Worm (Caenorhabditis elegans) whole organism, mixed stage, embryonic: ENCODE results near the gene K02G10.15.

Experiments
- M03D4.4 ChIP-seq: sonication (generic microtip); optimal IDR thresholded peaks from 2 replicates; lab custom pipeline; 2017; ENCODE audit warnings: mild to moderate bottlenecking, missing genetic modification characterization, missing compliant biosample characterization
- bed-3 ChIP-seq: fragments of 200-800 bp; sonication (Bioruptor generic); optimal IDR thresholded peaks from 3 replicates; lab custom pipeline; 2018; ENCODE audit warnings: mild to moderate bottlenecking, missing genetic modification characterization, moderate library complexity, missing compliant biosample characterization
- blmp-1 ChIP-seq: fragments of 150-350 bp; optimal IDR thresholded peaks from 2 replicates; lab custom pipeline; 2014; ENCODE audit warnings: missing biosample characterization, missing genetic modification characterization
- ceh-39 ChIP-seq: fragments of 150-350 bp; optimal IDR thresholded peaks from 2 replicates; lab custom pipeline; 2014; ENCODE audit warnings: missing biosample characterization, missing genetic modification characterization
- ceh-43 ChIP-seq: fragments of 200-800 bp; sonication (Bioruptor generic); optimal IDR thresholded peaks from 2 replicates; lab custom pipeline; 2018; ENCODE audit warnings: mild to moderate bottlenecking, missing genetic modification characterization, moderate library complexity, missing compliant biosample characterization
- ceh-83 ChIP-seq: fragments of 200-800 bp; sonication (Bioruptor generic); optimal IDR thresholded peaks from 2 replicates; lab custom pipeline; 2018; ENCODE audit warnings: mild to moderate bottlenecking, missing genetic modification characterization, missing compliant biosample characterization
- ces-1 ChIP-seq: fragments of 150-350 bp; optimal IDR thresholded peaks from 2 replicates; lab custom pipeline; 2014; ENCODE audit warnings: missing biosample characterization, missing genetic modification reagents, missing genetic modification characterization
- cnd-1 ChIP-seq: fragments of 200-800 bp; sonication (Bioruptor generic); optimal IDR thresholded peaks from 2 replicates; lab custom pipeline; 2018; ENCODE audit warnings: mild to moderate bottlenecking, missing genetic modification characterization, missing compliant biosample characterization
- drap-1 ChIP-seq: fragments of 200-800 bp; sonication (Bioruptor generic); optimal IDR thresholded peaks from 3 replicates; lab custom pipeline; 2018; ENCODE audit warnings: mild to moderate bottlenecking, missing genetic modification characterization, missing compliant biosample characterization
- elt-1 ChIP-seq: sonication (generic microtip); optimal IDR thresholded peaks from 2 replicates; lab custom pipeline; 2017; ENCODE audit warnings: missing genetic modification characterization, mild to moderate bottlenecking, missing compliant biosample characterization, antibody characterized with exemption, moderate library complexity, borderline replicate concordance; ENCODE audit not compliant: insufficient read depth
- flh-1 ChIP-seq: fragments of 200-800 bp; sonication (Bioruptor generic); optimal IDR thresholded peaks from 2 replicates; lab custom pipeline; 2018; ENCODE audit warnings: mild to moderate bottlenecking, missing genetic modification characterization, moderate library complexity, missing compliant biosample characterization
- ham-2 ChIP-seq: fragments of 200-800 bp; sonication (Bioruptor generic); optimal IDR thresholded peaks from 2 replicates; lab custom pipeline; 2018; ENCODE audit warnings: mild to moderate bottlenecking, missing genetic modification characterization, missing compliant biosample characterization
- lin-13 ChIP-seq: fragments of 150-350 bp; optimal IDR thresholded peaks from 2 replicates; lab custom pipeline; 2014; ENCODE audit warnings: missing biosample characterization, missing genetic modification characterization
- lin-32 ChIP-seq: fragments of 200-800 bp; sonication (Bioruptor generic); optimal IDR thresholded peaks from 2 replicates; lab custom pipeline; 2018; ENCODE audit warnings: mild to moderate bottlenecking, missing genetic modification characterization, missing compliant biosample characterization
- lsy-2 ChIP-seq: fragments of 150-350 bp; optimal IDR thresholded peaks from 2 replicates; lab custom pipeline; 2014; ENCODE audit warnings: missing biosample characterization, missing genetic modification characterization
- mab-5 ChIP-seq: fragments of 150-350 bp; optimal IDR thresholded peaks from 2 replicates; lab custom pipeline; 2014; ENCODE audit warnings: missing biosample characterization, missing genetic modification characterization
- nhr-12 ChIP-seq: fragments of 150-350 bp; optimal IDR thresholded peaks from 2 replicates; lab custom pipeline; 2014; ENCODE audit warnings: missing biosample characterization, missing genetic modification characterization
- nhr-237 ChIP-seq: fragments of 150-350 bp; optimal IDR thresholded peaks from 2 replicates; lab custom pipeline; 2014; ENCODE audit warnings: missing biosample characterization, missing genetic modification characterization
- nhr-28 ChIP-seq: fragments of 150-350 bp; optimal IDR thresholded peaks from 2 replicates; lab custom pipeline; 2014; ENCODE audit warnings: missing biosample characterization, missing genetic modification characterization
- pha-4 ChIP-seq: fragments of 150-350 bp; optimal IDR thresholded peaks from 2 replicates; lab custom pipeline; 2018; ENCODE audit warnings: missing biosample characterization, missing genetic modification reagents, missing genetic modification characterization
- sem-2 ChIP-seq: fragments of 200-800 bp; sonication (Bioruptor generic); optimal IDR thresholded peaks from 2 replicates; lab custom pipeline; 2018; ENCODE audit warnings: mild to moderate bottlenecking, missing genetic modification characterization, missing compliant biosample characterization
- snpc-4 ChIP-seq: fragments of 150-350 bp; optimal IDR thresholded peaks from 2 replicates; lab custom pipeline; 2014; ENCODE audit warnings: missing biosample characterization, missing genetic modification characterization
- sptf-1 ChIP-seq: sonication (generic microtip); optimal IDR thresholded peaks from 2 replicates; lab custom pipeline; 2017; ENCODE audit warnings: mild to moderate bottlenecking, missing genetic modification characterization, moderate library complexity, missing compliant biosample characterization
- tbx-8 ChIP-seq: fragments of 200-800 bp; sonication (Bioruptor generic); optimal IDR thresholded peaks from 2 replicates; lab custom pipeline; 2018; ENCODE audit warnings: mild to moderate bottlenecking, missing genetic modification characterization, moderate library complexity, missing compliant biosample characterization
- unc-120 ChIP-seq: sonication (generic microtip); optimal IDR thresholded peaks from 2 replicates; lab custom pipeline; 2017; ENCODE audit warnings: missing genetic modification characterization, missing compliant biosample characterization; ENCODE audit not compliant: poor library complexity, severe bottlenecking
- unc-39 ChIP-seq: fragments of 150-350 bp; optimal IDR thresholded peaks from 2 replicates; lab custom pipeline; 2014; ENCODE audit warnings: missing biosample characterization, missing genetic modification characterization
- unc-62 ChIP-seq: fragments of 150-350 bp; optimal IDR thresholded peaks from 2 replicates; lab custom pipeline; 2014; ENCODE audit warnings: missing biosample characterization, missing genetic modification reagents, missing genetic modification characterization
- zip-8 ChIP-seq: fragments of 150-350 bp; optimal IDR thresholded peaks from 2 replicates; lab custom pipeline; 2014; ENCODE audit warnings: missing biosample characterization, missing genetic modification characterization

The K02G10.15 gene

ce11 chrX:4682616-4683015 lies at the start of gene K02G10.15:
Gene K02G10.15, minus strand, starts transcription at chrX:4682716.
- TF ChIP-seq flh-1 (GFP tag; lab: Kevin White, UChicago) (no peak), unc-120 (tag; lab: Kevin White, UChicago) (no peak), ceh-39 (tag; lab: Kevin White, UChicago) (no peak), lin-32 (GFP tag; lab: Kevin White, UChicago) (no peak), nhr-237 (no peak), ham-2 (GFP tag; lab: Kevin White, UChicago) (no peak), drap-1 (GFP tag; lab: Kevin White, UChicago) (no peak), ces-1 (GFP tag; lab: Kevin White, UChicago) (no peak), ceh-83 (no peak), cnd-1 (tag; lab: Kevin White, UChicago) (no peak), tbx-8 (GFP tag; lab: Kevin White, UChicago) (no peak), snpc-4 (tag; lab: Kevin White, UChicago) (no peak)

ce11 chrX:4727388-4727787 lies 44.9 kb upstream of the K02G10.15 start, which contains the start of gene acc-3:
Gene acc-3, minus strand, starts transcription at chrX:4727488.
- TF ChIP-seq snpc-4 (tag; lab: Kevin White, UChicago) (no peak), bed-3 (GFP tag; lab: Kevin White, UChicago) (no peak), tbx-8 (GFP tag; lab: Kevin White, UChicago) (no peak), blmp-1 (no peak), M03D4.4 (no peak), zip-8 (tag; lab: Kevin White, UChicago) (no peak), ces-1 (GFP tag; lab: Kevin White, UChicago) (no peak), flh-1 (GFP tag; lab: Kevin White, UChicago) (no peak), unc-120 (tag; lab: Kevin White, UChicago) (no peak), mab-5 (tag; lab: Kevin White, UChicago) (no peak), ceh-83 (no peak), ham-2 (GFP tag; lab: Kevin White, UChicago) (no peak), unc-39 (tag; lab: Kevin White, UChicago) (no peak)

ce11 chrX:4720603-4721529 lies 38.4 kb upstream of the K02G10.15 start, which contains the start of gene F55D10.4:
Gene F55D10.4, minus strand, starts transcription at chrX:4720653.
- TF ChIP-seq lsy-2 (tag; lab: Kevin White, UChicago) (no peak), bed-3 (GFP tag; lab: Kevin White, UChicago) (no peak), sptf-1 (tag; lab: Kevin White, UChicago) (no peak), nhr-28 (tag; lab: Kevin White, UChicago) (no peak), ces-1 (GFP tag; lab: Kevin White, UChicago) (peak; percentile 41), ceh-39 (tag; lab: Kevin White, UChicago) (no peak)

- TF ChIP-seq flh-1 (GFP tag; lab: Kevin White, UChicago): no peak
- peak; percentile 66 for TF ChIP-seq ces-1 (GFP tag; lab: Kevin White, UChicago)
These were observed 35.6 kb upstream of the K02G10.15 start for ce11 chrX:4718114-4718513.

- TF ChIP-seq bed-3 (GFP tag; lab: Kevin White, UChicago) (no peak), unc-39 (tag; lab: Kevin White, UChicago) (no peak), sem-2 (no peak), unc-120 (tag; lab: Kevin White, UChicago) (no peak), ces-1 (GFP tag; lab: Kevin White, UChicago) (no peak), ceh-39 (tag; lab: Kevin White, UChicago) (no peak), tbx-8 (GFP tag; lab: Kevin White, UChicago) (no peak), M03D4.4 (no peak), pha-4 (no peak), blmp-1 (no peak), lsy-2 (tag; lab: Kevin White, UChicago) (no peak), nhr-12 (tag; lab: Kevin White, UChicago) (no peak), unc-62 (GFP tag; lab: Kevin White, UChicago) (no peak), lin-13 (no peak), ceh-43 (GFP tag; lab: Kevin White, UChicago) (no peak), cnd-1 (tag; lab: Kevin White, UChicago) (no peak), elt-1 (no peak), nhr-28 (tag; lab: Kevin White, UChicago) (no peak)
- TF ChIP-seq, all 35 proteins: peak for 0
These were observed 32.6 kb upstream of the K02G10.15 start, which contains the start of gene rpl-25.1 for ce11 chrX:4715107-4715506. Gene rpl-25.1, plus strand, starts transcription at chrX:4715178.
